Worm (Caenorhabditis elegans) whole organism, L4 larva: ENCODE results near the gene cnt-2.
A peak's percentile ranks its signal among the peaks of the same experiment; 100 is the strongest.

Experiments
- T20F7.1 ChIP-seq: fragments of 200-800 bp; sonication (Bioruptor generic); optimal IDR thresholded peaks from 2 replicates; lab custom pipeline; 2018; ENCODE audit warnings: mild to moderate bottlenecking, missing genetic modification characterization, missing compliant biosample characterization
- T26A8.4 ChIP-seq: fragments of 200-800 bp; sonication (Bioruptor generic); IDR thresholded peaks from 2 replicates; pipeline ENCODE4 v1.3.6; 2022; ENCODE audit warnings: missing genetic modification characterization, missing compliant biosample characterization
- Y75B8A.6 ChIP-seq: fragments of 200-800 bp; sonication (Bioruptor generic); IDR thresholded peaks from 2 replicates; pipeline ENCODE4 v1.3.6; 2022; ENCODE audit warnings: missing genetic modification reagents, missing genetic modification characterization, missing compliant biosample characterization
- aha-1 ChIP-seq: fragments of 150-350 bp; peaks from one replicate; lab custom pipeline; 2014; ENCODE audit warnings: missing biosample characterization, missing genetic modification characterization
- ama-1 ChIP-seq: fragments of 150-350 bp; optimal IDR thresholded peaks from 2 replicates; lab custom pipeline; 2014; ENCODE audit warnings: inconsistent platforms, mixed read lengths
- arid-1 ChIP-seq: fragments of 200-800 bp; sonication (Bioruptor generic); conservative IDR thresholded peaks from 2 replicates; pipeline ENCODE4 v1.3.6; 2022; ENCODE audit warnings: missing genetic modification reagents, missing genetic modification characterization, missing compliant biosample characterization
- ceh-20 ChIP-seq: fragments of 200-800 bp; sonication (Bioruptor generic); IDR thresholded peaks from 2 replicates; pipeline ENCODE4 v1.3.6; 2022; ENCODE audit warnings: missing genetic modification reagents, missing genetic modification characterization, missing compliant biosample characterization
- ceh-28 ChIP-seq: fragments of 150-350 bp; optimal IDR thresholded peaks from 2 replicates; lab custom pipeline; 2014; ENCODE audit warnings: missing biosample characterization, missing genetic modification reagents, missing genetic modification characterization
- ceh-32 ChIP-seq: sonication (generic microtip); optimal IDR thresholded peaks from 2 replicates; lab custom pipeline; 2016; ENCODE audit warnings: mild to moderate bottlenecking, missing genetic modification characterization, missing compliant biosample characterization; ENCODE audit not compliant: poor library complexity
- ceh-82 ChIP-seq: sonication (generic microtip); optimal IDR thresholded peaks from 2 replicates; lab custom pipeline; 2017; ENCODE audit warnings: missing biosample characterization, missing genetic modification characterization
- cey-2 ChIP-seq: sonication (generic microtip); optimal IDR thresholded peaks from 3 replicates; lab custom pipeline; 2017; ENCODE audit warnings: missing genetic modification characterization, mild to moderate bottlenecking, missing compliant biosample characterization, antibody characterized with exemption, borderline replicate concordance; ENCODE audit not compliant: insufficient read depth
- daf-16 ChIP-seq, 3 experiments: sonication (generic microtip); optimal IDR thresholded peaks; 2 replicates each; lab custom pipeline; 2016 to 2017; ENCODE audit warnings: missing genetic modification characterization in 3 of 3, missing genetic modification reagents in 3 of 3, mild to moderate bottlenecking in 2 of 3, missing compliant biosample characterization in 2 of 3, missing biosample characterization in 1 of 3, moderate library complexity in 1 of 3
- dmd-6 ChIP-seq: fragments of 200-800 bp; sonication (Bioruptor generic); IDR thresholded peaks from 2 replicates; pipeline ENCODE4 v1.3.6; 2022; ENCODE audit warnings: missing genetic modification reagents, missing genetic modification characterization, missing compliant biosample characterization
- duxl-1 ChIP-seq: sonication (generic microtip); optimal IDR thresholded peaks from 2 replicates; lab custom pipeline; 2016; ENCODE audit warnings: mild to moderate bottlenecking, missing genetic modification characterization, moderate library complexity, missing compliant biosample characterization; ENCODE audit not compliant: poor library complexity
- dve-1 ChIP-seq: sonication (generic microtip); optimal IDR thresholded peaks from 2 replicates; lab custom pipeline; 2017; ENCODE audit warnings: antibody characterized with exemption, mild to moderate bottlenecking, missing genetic modification characterization, missing compliant biosample characterization; ENCODE audit not compliant: insufficient read depth
- fos-1 ChIP-seq: fragments of 150-350 bp; optimal IDR thresholded peaks from 2 replicates; lab custom pipeline; 2014; ENCODE audit warnings: missing biosample characterization, missing genetic modification characterization
- hlh-11 ChIP-seq: fragments of 200-800 bp; sonication (Bioruptor generic); optimal IDR thresholded peaks from 2 replicates; lab custom pipeline; 2018; ENCODE audit warnings: mild to moderate bottlenecking, missing genetic modification characterization, missing compliant biosample characterization
- hlh-30 ChIP-seq: sonication (generic microtip); optimal IDR thresholded peaks from 2 replicates; lab custom pipeline; 2017; ENCODE audit warnings: antibody characterized with exemption, mild to moderate bottlenecking, missing genetic modification characterization, missing compliant biosample characterization; ENCODE audit not compliant: insufficient read depth
- lin-1 ChIP-seq: fragments of 200-800 bp; sonication (Bioruptor generic); IDR thresholded peaks from 2 replicates; pipeline ENCODE4 v1.3.6; 2022; ENCODE audit warnings: missing genetic modification reagents, missing genetic modification characterization, missing compliant biosample characterization
- lin-13 ChIP-seq: fragments of 150-350 bp; optimal IDR thresholded peaks from 2 replicates; lab custom pipeline; 2014; ENCODE audit warnings: missing biosample characterization, missing genetic modification reagents, missing genetic modification characterization
- lin-29 ChIP-seq: fragments of 200-800 bp; sonication (Bioruptor generic); IDR thresholded peaks from 2 replicates; pipeline ENCODE4 v1.3.6; 2022; ENCODE audit warnings: missing genetic modification reagents, missing genetic modification characterization, missing compliant biosample characterization
- lin-38 ChIP-seq: fragments of 200-800 bp; sonication (Bioruptor generic); IDR thresholded peaks from 2 replicates; pipeline ENCODE4 v1.3.6; 2022; ENCODE audit warnings: missing genetic modification reagents, missing genetic modification characterization, missing compliant biosample characterization
- lsy-2 ChIP-seq, 2 experiments: fragments of 150-350 bp in 1 of 2; sonication (generic microtip) in 1 of 2; optimal IDR thresholded peaks; 2 replicates each; lab custom pipeline; 2014 to 2017; ENCODE audit warnings: missing biosample characterization in 2 of 2, missing genetic modification characterization in 2 of 2
- madf-5 ChIP-seq, 2 experiments: fragments of 200-800 bp; sonication (Bioruptor generic); IDR thresholded peaks; 2 replicates each; pipeline ENCODE4 v1.3.6; 2022; ENCODE audit warnings: missing compliant biosample characterization in 2 of 2, missing genetic modification characterization in 2 of 2
- mdl-1 ChIP-seq, 2 experiments: fragments of 150-350 bp in 1 of 2; sonication (generic microtip) in 1 of 2; optimal IDR thresholded peaks; 2 replicates each; lab custom pipeline; 2014 to 2017; ENCODE audit warnings: missing biosample characterization in 2 of 2, missing genetic modification characterization in 2 of 2
- mdt-29 ChIP-seq: fragments of 200-800 bp; sonication (Bioruptor generic); IDR thresholded peaks from 2 replicates; pipeline ENCODE4 v1.3.6; 2022; ENCODE audit warnings: missing genetic modification reagents, missing genetic modification characterization, missing compliant biosample characterization
- mep-1 ChIP-seq: fragments of 150-350 bp; sonication (generic microtip); optimal IDR thresholded peaks from 3 replicates; lab custom pipeline; 2014; ENCODE audit warnings: missing biosample characterization, missing genetic modification characterization
- mes-2 ChIP-seq: sonication (generic microtip); optimal IDR thresholded peaks from 2 replicates; lab custom pipeline; 2016; ENCODE audit warnings: missing genotype, mild to moderate bottlenecking, missing genetic modification characterization, missing compliant biosample characterization; ENCODE audit not compliant: poor library complexity, severe bottlenecking
- mxl-2 ChIP-seq: fragments of 200-800 bp; sonication (Bioruptor generic); conservative IDR thresholded peaks from 2 replicates; pipeline ENCODE4 v1.3.6; 2022; ENCODE audit warnings: missing genetic modification reagents, missing genetic modification characterization, missing compliant biosample characterization
- mxl-3 ChIP-seq: fragments of 200-800 bp; sonication (Bioruptor generic); optimal IDR thresholded peaks from 2 replicates; lab custom pipeline; 2018; ENCODE audit warnings: mild to moderate bottlenecking, missing genetic modification characterization, missing compliant biosample characterization
- nhr-10 ChIP-seq: fragments of 150-350 bp; optimal IDR thresholded peaks from 2 replicates; lab custom pipeline; 2014; ENCODE audit warnings: missing biosample characterization, missing genetic modification characterization
- nhr-11 ChIP-seq: fragments of 150-350 bp; optimal IDR thresholded peaks from 2 replicates; lab custom pipeline; 2014; ENCODE audit warnings: missing biosample characterization, missing genetic modification characterization
- nhr-111 ChIP-seq: fragments of 200-800 bp; sonication (Bioruptor generic); optimal IDR thresholded peaks from 2 replicates; lab custom pipeline; 2018; ENCODE audit warnings: mild to moderate bottlenecking, missing genetic modification characterization, missing compliant biosample characterization
- nhr-237 ChIP-seq: sonication (generic microtip); optimal IDR thresholded peaks from 2 replicates; lab custom pipeline; 2017; ENCODE audit warnings: missing biosample characterization, missing genetic modification characterization
- nhr-28 ChIP-seq: fragments of 150-350 bp; optimal IDR thresholded peaks from 2 replicates; lab custom pipeline; 2014; ENCODE audit warnings: missing biosample characterization, missing genetic modification characterization
- nhr-48 ChIP-seq: sonication (generic microtip); optimal IDR thresholded peaks from 2 replicates; lab custom pipeline; 2016; ENCODE audit warnings: mild to moderate bottlenecking, missing genetic modification characterization, missing compliant biosample characterization
- nhr-77 ChIP-seq: fragments of 150-350 bp; optimal IDR thresholded peaks from 2 replicates; lab custom pipeline; 2014; ENCODE audit warnings: missing biosample characterization, missing genetic modification characterization
- php-3 ChIP-seq: fragments of 200-800 bp; sonication (Bioruptor generic); IDR thresholded peaks from 2 replicates; pipeline ENCODE4 v1.3.6; 2022; ENCODE audit warnings: missing genetic modification reagents, missing genetic modification characterization, missing compliant biosample characterization
- pqm-1 ChIP-seq: sonication (generic microtip); optimal IDR thresholded peaks from 2 replicates; lab custom pipeline; 2017; ENCODE audit warnings: missing biosample characterization, missing genetic modification characterization
- tra-1 ChIP-seq: fragments of 200-800 bp; sonication (Bioruptor generic); IDR thresholded peaks from 2 replicates; pipeline ENCODE4 v1.3.6; 2022; ENCODE audit warnings: missing genetic modification reagents, missing genetic modification characterization, missing compliant biosample characterization
- unc-39 ChIP-seq: sonication (generic microtip); optimal IDR thresholded peaks from 2 replicates; lab custom pipeline; 2017; ENCODE audit warnings: missing biosample characterization, missing genetic modification characterization
- vab-7 ChIP-seq: fragments of 200-800 bp; sonication (Bioruptor generic); IDR thresholded peaks from 2 replicates; pipeline ENCODE4 v1.3.6; 2022; ENCODE audit warnings: missing genetic modification reagents, missing genetic modification characterization, missing compliant biosample characterization
- zag-1 ChIP-seq: fragments of 150-350 bp; optimal IDR thresholded peaks from 2 replicates; lab custom pipeline; 2014; ENCODE audit warnings: missing biosample characterization, missing genetic modification characterization
- ztf-7 ChIP-seq: fragments of 150-350 bp; optimal IDR thresholded peaks from 2 replicates; lab custom pipeline; 2014; ENCODE audit warnings: missing biosample characterization, missing genetic modification characterization

The cnt-2 gene

DNA sequence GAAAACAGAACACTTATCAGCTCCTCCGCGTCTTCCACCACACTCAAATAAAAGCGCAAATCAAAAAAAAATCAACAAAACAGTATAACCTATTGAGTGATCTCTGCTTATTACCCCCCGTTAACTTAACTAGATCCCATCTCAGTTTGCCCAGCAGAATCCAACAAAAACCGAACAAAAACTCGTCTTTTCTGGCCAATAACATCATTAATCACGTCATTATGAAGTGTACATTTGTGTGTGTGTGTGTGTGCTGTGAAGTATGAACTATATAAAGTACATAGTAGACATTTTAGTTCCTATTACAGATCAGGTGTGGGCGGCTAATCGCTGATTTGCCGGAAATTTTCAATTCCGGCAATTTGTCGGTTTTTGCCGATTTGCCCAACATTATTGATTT, 63.3 kb downstream of the cnt-2 start:
- TF ChIP-seq unc-39 (no peak), fos-1 (tag; lab: Kevin White, UChicago) (no peak), nhr-28 (peak; percentile 88), mdt-29 (GFP tag; lab: Robert Waterston, UW) (0 out of 2 replicates have a peak, but pooled peaks have one; percentile 23), hlh-11 (tag; lab: Kevin White, UChicago) (peak; percentile 27), lsy-2 (tag; optimal IDR thresholded peaks at IDR 0.05; lab: Kevin White, UChicago) (peak in 1 of 2 experiments; percentile 41)

DNA sequence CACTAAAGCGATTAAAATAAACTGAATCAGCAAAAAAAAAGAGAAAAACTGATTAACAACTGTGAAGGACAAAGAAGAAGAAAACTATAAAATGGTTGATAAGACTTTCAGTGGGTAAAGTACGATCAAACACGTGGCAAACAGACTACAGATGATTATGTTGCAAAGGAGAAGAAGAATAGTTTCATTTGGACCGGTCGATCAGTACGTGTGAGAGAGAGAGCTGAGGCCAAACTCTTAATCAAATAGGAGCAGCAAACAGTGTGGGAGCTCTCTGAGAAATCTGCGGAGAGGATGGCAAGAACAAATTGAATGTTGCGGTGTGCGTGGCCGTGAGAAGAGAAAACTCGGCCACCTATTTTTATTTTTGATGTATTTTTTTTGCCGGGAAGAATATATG, 64.2 kb downstream of the cnt-2 start:
- TF ChIP-seq lin-29 (GFP tag; lab: Robert Waterston, UW) (no peak), hlh-11 (tag; lab: Kevin White, UChicago) (peak; percentile 86), T20F7.1 (peak; percentile 29), dve-1 (tag; lab: Kevin White, UChicago) (peak; percentile 68), tra-1 (GFP tag; lab: Robert Waterston, UW) (0 out of 2 replicates have a peak, but pooled peaks have one; percentile 33), Y75B8A.6 (0 out of 2 replicates have a peak, but pooled peaks have one; percentile 57), hlh-30 (tag; lab: Kevin White, UChicago) (peak; percentile 61), zag-1 (tag; lab: Kevin White, UChicago) (no peak), madf-5 (GFP tag; IDR thresholded peaks at IDR 0.05; lab: Robert Waterston, UW) (no peak), ztf-7 (tag; lab: Kevin White, UChicago) (no peak), pqm-1 (tag; lab: Kevin White, UChicago) (peak; percentile 43), ceh-32 (tag; lab: Kevin White, UChicago) (no peak), ceh-20 (no peak), mxl-2 (GFP tag; lab: Robert Waterston, UW) (no peak), nhr-48 (tag; lab: Kevin White, UChicago) (peak; percentile 12), nhr-111 (GFP tag; lab: Kevin White, UChicago) (no peak), nhr-10 (peak; percentile 31), nhr-28 (peak; percentile 79), aha-1 (tag; lab: Kevin White, UChicago) (no peak), nhr-237 (tag; lab: Kevin White, UChicago) (no peak), lin-13 (GFP tag; lab: Kevin White, UChicago) (no peak), ama-1 (lab: Kevin White, UChicago) (no peak), T26A8.4 (peak; percentile 57), mxl-3 (GFP tag; lab: Kevin White, UChicago) (peak; percentile 56), lin-38 (GFP tag; lab: Robert Waterston, UW) (0 out of 2 replicates have a peak, but pooled peaks have one; percentile 16), php-3 (no peak; the same call in 1 of the 2 replicates), lsy-2 (tag; optimal IDR thresholded peaks at IDR 0.05; lab: Kevin White, UChicago) (peak in 1 of 2 experiments; percentile 21), mes-2 (tag; lab: Kevin White, UChicago) (peak; percentile 40), cey-2 (no peak), lin-1 (0 out of 2 replicates have a peak, but pooled peaks have one; percentile 23), ceh-28 (tag; lab: Kevin White, UChicago) (no peak), mdl-1 (tag; optimal IDR thresholded peaks at IDR 0.05; lab: Kevin White, UChicago) (peak in 1 of 2 experiments; percentile 69), arid-1 (0 out of 2 replicates have a peak, but pooled peaks have one; percentile 27), vab-7 (no peak), nhr-11 (tag; lab: Kevin White, UChicago) (no peak), duxl-1 (tag; lab: Kevin White, UChicago) (peak; percentile 9), ceh-82 (tag; lab: Kevin White, UChicago) (no peak), mdt-29 (GFP tag; lab: Robert Waterston, UW) (0 out of 2 replicates have a peak, but pooled peaks have one; percentile 41), nhr-77 (peak; percentile 65), mep-1 (tag; lab: Kevin White, UChicago) (peak; percentile 33), daf-16 (GFP tag; optimal IDR thresholded peaks at IDR 0.05; lab: Kevin White, UChicago) (no peak), daf-16 (tag; optimal IDR thresholded peaks at IDR 0.05; lab: Kevin White, UChicago) (peak; percentile 22), dmd-6 (GFP tag; lab: Robert Waterston, UW) (peak; percentile 62)
